Worm (Caenorhabditis elegans): Measurements from ENCODE around the gene nhr-41.

nhr-41 gene

ce11 chrIV:1419795-1420509, 33.9 kb downstream of the nhr-41 start, which contains the start of gene Y77E11A.7 (continued):
- peak; percentile 93 for TF ChIP-seq madf-9 (GFP tag; conservative IDR thresholded peaks at IDR 0.05)
- TF ChIP-seq dmd-8 (GFP tag; IDR thresholded peaks at IDR 0.05): no peak
- TF ChIP-seq lin-15B (tag; optimal IDR thresholded peaks at IDR 0.05): peak; percentile 76
- peak in 1 of 2 experiments; percentile 0 for TF ChIP-seq ZK546.5 (tag; optimal IDR thresholded peaks at IDR 0.05)
- TF ChIP-seq F37D6.2 (tag; optimal IDR thresholded peaks at IDR 0.05): peak; percentile 62
- no peak for TF ChIP-seq tra-1 (GFP tag; IDR thresholded peaks at IDR 0.05)
- TF ChIP-seq lin-39 (tag; optimal IDR thresholded peaks at IDR 0.05): no peak
- TF ChIP-seq ceh-32 (tag; optimal IDR thresholded peaks at IDR 0.05; ENCODE audit: poor library complexity): no peak
- TF ChIP-seq duxl-1 (tag; optimal IDR thresholded peaks at IDR 0.05; ENCODE audit: poor library complexity): no peak
- TF ChIP-seq nhr-76 (tag; optimal IDR thresholded peaks at IDR 0.05): no peak
- TF ChIP-seq nhr-102 (tag; optimal IDR thresholded peaks at IDR 0.05): peak; percentile 10
- TF ChIP-seq Y5F2A.4 (GFP tag; optimal IDR thresholded peaks at IDR 0.05): no peak
- peak; percentile 85 for TF ChIP-seq dmd-6 (GFP tag; IDR thresholded peaks at IDR 0.05)
- TF ChIP-seq zag-1 (tag; optimal IDR thresholded peaks at IDR 0.05): no peak
- TF ChIP-seq pha-4 (GFP tag; IDR thresholded peaks at IDR 0.05): no peak; the same call in 1 of the 2 replicates
- TF ChIP-seq pha-4 (tag; optimal IDR thresholded peaks at IDR 0.05): no peak
- TF ChIP-seq php-3 (GFP tag; IDR thresholded peaks at IDR 0.05): no peak
- TF ChIP-seq nhr-25 (tag; optimal IDR thresholded peaks at IDR 0.05; ENCODE audit: borderline replicate concordance, insufficient read depth): peak; percentile 58
- peak; percentile 61; the same call in 1 of the 2 replicates for TF ChIP-seq ceh-20 (GFP tag; IDR thresholded peaks at IDR 0.05)
- peak; percentile 92 for TF ChIP-seq fkh-10 (GFP tag; optimal IDR thresholded peaks at IDR 0.05)
- peak; percentile 59 for TF ChIP-seq jun-1 (tag; optimal IDR thresholded peaks at IDR 0.05)
- no peak for TF ChIP-seq daf-19 (GFP tag; conservative IDR thresholded peaks at IDR 0.05)
- TF ChIP-seq hmg-1.1 (GFP tag; IDR thresholded peaks at IDR 0.05): peak; percentile 91
- peak; percentile 79 to 91 for TF ChIP-seq lsy-2 (tag; optimal IDR thresholded peaks at IDR 0.05)

DNA sequence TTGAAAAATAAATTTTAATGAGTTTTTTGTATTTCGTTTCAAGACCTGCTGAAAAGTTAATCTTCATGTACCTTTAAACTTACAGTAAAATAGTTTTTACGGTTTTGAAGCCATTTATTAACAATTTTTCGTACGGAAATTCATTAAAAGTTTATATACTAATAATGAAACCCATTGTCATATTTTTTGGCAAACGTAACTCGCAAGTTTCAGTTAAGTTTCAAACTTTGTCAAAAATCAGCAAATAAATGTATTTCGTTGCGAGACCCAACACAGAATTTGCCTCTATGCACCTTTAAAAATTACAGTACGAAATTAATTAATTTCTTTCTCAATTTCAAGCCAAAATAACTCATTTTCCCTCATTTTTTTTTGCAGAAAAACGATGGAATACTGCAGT, 34.6 kb downstream of the nhr-41 start, which contains the start of gene jtr-1:
jtr-1 (plus strand) TSS at position 327 of the 400 bp plus-strand sequence.
- TF ChIP-seq F49E8.2 (tag; optimal IDR thresholded peaks at IDR 0.05; ENCODE audit: borderline replicate concordance) (peak; percentile 62), lim-7 (GFP tag; IDR thresholded peaks at IDR 0.05) (no peak)

DNA sequence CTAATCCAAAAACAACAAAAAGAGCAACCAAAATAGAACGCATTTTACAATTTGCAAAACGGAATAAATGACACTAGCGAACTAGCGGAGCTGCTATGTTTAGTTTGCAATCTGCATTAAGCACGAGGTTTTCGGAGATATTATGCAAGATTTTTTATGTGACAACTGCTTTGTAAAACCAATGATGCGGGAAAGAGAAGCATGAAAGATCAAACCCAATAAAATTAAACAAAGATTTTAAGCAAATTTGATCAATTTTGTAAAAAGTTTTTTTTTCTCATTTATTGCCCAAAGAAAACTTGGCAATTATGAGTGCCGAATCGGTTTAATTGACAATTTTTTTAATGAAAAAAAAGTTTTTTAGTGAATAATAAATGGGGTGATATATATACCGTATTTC, 38.9 kb downstream of the nhr-41 start, which contains the start of gene Y77E11A.8:
Y77E11A.8 (minus strand) TSS at position 101 of the 400 bp plus-strand sequence.
- no peak for TF ChIP-seq R02D3.7 (tag; optimal IDR thresholded peaks at IDR 0.05)
- TF ChIP-seq Y5F2A.4 (GFP tag; optimal IDR thresholded peaks at IDR 0.05): no peak
- TF ChIP-seq ceh-62 (tag; optimal IDR thresholded peaks at IDR 0.05): no peak
- no peak for TF ChIP-seq fos-1 (tag; optimal IDR thresholded peaks at IDR 0.05)
- no peak for TF ChIP-seq T20F7.1 (GFP tag; optimal IDR thresholded peaks at IDR 0.05)
- no peak for TF ChIP-seq unc-62 (GFP tag; optimal IDR thresholded peaks at IDR 0.05 in 1 of 2)
- TF ChIP-seq unc-62 (tag; optimal IDR thresholded peaks at IDR 0.05): no peak
- TF ChIP-seq tag-97 (GFP tag; IDR thresholded peaks at IDR 0.05): no peak
- no peak for TF ChIP-seq tra-1 (GFP tag; IDR thresholded peaks at IDR 0.05)

ce11 chrIV:1427283-1427682, 41.3 kb downstream of the nhr-41 start, which contains the start of gene clec-171:
Gene clec-171, minus strand, starts transcription at chrIV:1427383.
- TF ChIP-seq nhr-6 (tag; optimal IDR thresholded peaks at IDR 0.05): no peak
- TF ChIP-seq gei-8 (GFP tag; optimal IDR thresholded peaks at IDR 0.05): no peak
- no peak for TF ChIP-seq ceh-32 (tag; optimal IDR thresholded peaks at IDR 0.05; ENCODE audit: poor library complexity)
- no peak for TF ChIP-seq tra-1 (GFP tag; IDR thresholded peaks at IDR 0.05)
- no peak for TF ChIP-seq ceh-44 (GFP tag; IDR thresholded peaks at IDR 0.05)

All from whole organism, L4 larva.